Worm (Caenorhabditis elegans) whole organism, L4 larva: Measurements from ENCODE around the gene nuo-3.

Experiments used
- D1046.2 ChIP-seq: fragments of 200-800 bp; sonication (Bioruptor generic); IDR thresholded peaks from 2 replicates; pipeline ENCODE4 v1.3.6; 2022; ENCODE audit warnings: missing genetic modification characterization, missing compliant biosample characterization
- T26A8.4 ChIP-seq: fragments of 200-800 bp; sonication (Bioruptor generic); IDR thresholded peaks from 2 replicates; pipeline ENCODE4 v1.3.6; 2022; ENCODE audit warnings: missing genetic modification characterization, missing compliant biosample characterization
- Y48G9A.11 ChIP-seq: fragments of 200-800 bp; sonication (Bioruptor generic); IDR thresholded peaks from 2 replicates; pipeline ENCODE4 v1.3.6; 2022; ENCODE audit warnings: missing genetic modification reagents, missing genetic modification characterization, missing compliant biosample characterization
- aha-1 ChIP-seq: fragments of 150-350 bp; peaks from one replicate; lab custom pipeline; 2014; ENCODE audit warnings: missing biosample characterization, missing genetic modification characterization
- ama-1 ChIP-seq: fragments of 150-350 bp; optimal IDR thresholded peaks from 2 replicates; lab custom pipeline; 2014; ENCODE audit warnings: inconsistent platforms, mixed read lengths
- arid-1 ChIP-seq: fragments of 200-800 bp; sonication (Bioruptor generic); conservative IDR thresholded peaks from 2 replicates; pipeline ENCODE4 v1.3.6; 2022; ENCODE audit warnings: missing genetic modification reagents, missing genetic modification characterization, missing compliant biosample characterization
- ceh-28 ChIP-seq: fragments of 150-350 bp; optimal IDR thresholded peaks from 2 replicates; lab custom pipeline; 2014; ENCODE audit warnings: missing biosample characterization, missing genetic modification reagents, missing genetic modification characterization
- ceh-82 ChIP-seq: sonication (generic microtip); optimal IDR thresholded peaks from 2 replicates; lab custom pipeline; 2017; ENCODE audit warnings: missing biosample characterization, missing genetic modification characterization
- daf-16 ChIP-seq, 3 experiments: sonication (generic microtip); optimal IDR thresholded peaks; 2 replicates each; lab custom pipeline; 2016 to 2017; ENCODE audit warnings: missing genetic modification characterization in 3 of 3, missing genetic modification reagents in 3 of 3, mild to moderate bottlenecking in 2 of 3, missing compliant biosample characterization in 2 of 3, missing biosample characterization in 1 of 3, moderate library complexity in 1 of 3
- daf-8 ChIP-seq: fragments of 200-800 bp; sonication (Bioruptor generic); IDR thresholded peaks from 2 replicates; pipeline ENCODE4 v1.3.6; 2022; ENCODE audit warnings: missing genetic modification characterization, missing compliant biosample characterization
- dmd-6 ChIP-seq: fragments of 200-800 bp; sonication (Bioruptor generic); IDR thresholded peaks from 2 replicates; pipeline ENCODE4 v1.3.6; 2022; ENCODE audit warnings: missing genetic modification reagents, missing genetic modification characterization, missing compliant biosample characterization
- dmd-8 ChIP-seq: fragments of 200-800 bp; sonication (Bioruptor generic); IDR thresholded peaks from 2 replicates; pipeline ENCODE4 v1.3.6; 2022; ENCODE audit warnings: missing genetic modification characterization, missing compliant biosample characterization
- dpl-1 ChIP-seq: fragments of 150-350 bp; optimal IDR thresholded peaks from 2 replicates; lab custom pipeline; 2014; ENCODE audit warnings: missing biosample characterization, missing genetic modification reagents, missing genetic modification characterization
- dve-1 ChIP-seq: sonication (generic microtip); optimal IDR thresholded peaks from 2 replicates; lab custom pipeline; 2017; ENCODE audit warnings: antibody characterized with exemption, mild to moderate bottlenecking, missing genetic modification characterization, missing compliant biosample characterization; ENCODE audit not compliant: insufficient read depth
- hif-1 ChIP-seq, 2 experiments: sonication (generic microtip); optimal IDR thresholded peaks; 2 replicates each; lab custom pipeline; 2016 to 2017; ENCODE audit warnings: missing compliant biosample characterization in 2 of 2, missing genetic modification characterization in 2 of 2, missing genetic modification reagents in 2 of 2, missing genotype in 2 of 2, mild to moderate bottlenecking in 1 of 2
- hlh-11 ChIP-seq: fragments of 200-800 bp; sonication (Bioruptor generic); optimal IDR thresholded peaks from 2 replicates; lab custom pipeline; 2018; ENCODE audit warnings: mild to moderate bottlenecking, missing genetic modification characterization, missing compliant biosample characterization
- hlh-30 ChIP-seq: sonication (generic microtip); optimal IDR thresholded peaks from 2 replicates; lab custom pipeline; 2017; ENCODE audit warnings: antibody characterized with exemption, mild to moderate bottlenecking, missing genetic modification characterization, missing compliant biosample characterization; ENCODE audit not compliant: insufficient read depth
- hmg-1.1 ChIP-seq: fragments of 200-800 bp; sonication (Bioruptor generic); IDR thresholded peaks from 2 replicates; pipeline ENCODE4 v1.3.6; 2022; ENCODE audit warnings: missing genetic modification reagents, missing genetic modification characterization, missing compliant biosample characterization
- jun-1 ChIP-seq: fragments of 150-350 bp; optimal IDR thresholded peaks from 2 replicates; lab custom pipeline; 2014; ENCODE audit warnings: missing biosample characterization, missing genetic modification reagents, missing genetic modification characterization
- lin-29 ChIP-seq: fragments of 200-800 bp; sonication (Bioruptor generic); IDR thresholded peaks from 2 replicates; pipeline ENCODE4 v1.3.6; 2022; ENCODE audit warnings: missing genetic modification reagents, missing genetic modification characterization, missing compliant biosample characterization
- lsy-2 ChIP-seq, 2 experiments: fragments of 150-350 bp in 1 of 2; sonication (generic microtip) in 1 of 2; optimal IDR thresholded peaks; 2 replicates each; lab custom pipeline; 2014 to 2017; ENCODE audit warnings: missing biosample characterization in 2 of 2, missing genetic modification characterization in 2 of 2
- mdl-1 ChIP-seq, 2 experiments: fragments of 150-350 bp in 1 of 2; sonication (generic microtip) in 1 of 2; optimal IDR thresholded peaks; 2 replicates each; lab custom pipeline; 2014 to 2017; ENCODE audit warnings: missing biosample characterization in 2 of 2, missing genetic modification characterization in 2 of 2
- mep-1 ChIP-seq: fragments of 150-350 bp; sonication (generic microtip); optimal IDR thresholded peaks from 3 replicates; lab custom pipeline; 2014; ENCODE audit warnings: missing biosample characterization, missing genetic modification characterization
- mes-2 ChIP-seq: sonication (generic microtip); optimal IDR thresholded peaks from 2 replicates; lab custom pipeline; 2016; ENCODE audit warnings: missing genotype, mild to moderate bottlenecking, missing genetic modification characterization, missing compliant biosample characterization; ENCODE audit not compliant: poor library complexity, severe bottlenecking
- mxl-2 ChIP-seq: fragments of 200-800 bp; sonication (Bioruptor generic); conservative IDR thresholded peaks from 2 replicates; pipeline ENCODE4 v1.3.6; 2022; ENCODE audit warnings: missing genetic modification reagents, missing genetic modification characterization, missing compliant biosample characterization
- nhr-102 ChIP-seq: sonication (generic microtip); optimal IDR thresholded peaks from 2 replicates; lab custom pipeline; 2016; ENCODE audit warnings: mild to moderate bottlenecking, missing genetic modification characterization, moderate library complexity, missing compliant biosample characterization
- nhr-28 ChIP-seq: fragments of 150-350 bp; optimal IDR thresholded peaks from 2 replicates; lab custom pipeline; 2014; ENCODE audit warnings: missing biosample characterization, missing genetic modification characterization
- nhr-6 ChIP-seq: fragments of 150-350 bp; optimal IDR thresholded peaks from 2 replicates; lab custom pipeline; 2014; ENCODE audit warnings: missing biosample characterization, missing genetic modification characterization
- nhr-76 ChIP-seq: fragments of 150-350 bp; optimal IDR thresholded peaks from 2 replicates; lab custom pipeline; 2014; ENCODE audit warnings: missing biosample characterization, missing genetic modification characterization
- pqm-1 ChIP-seq: sonication (generic microtip); optimal IDR thresholded peaks from 2 replicates; lab custom pipeline; 2017; ENCODE audit warnings: missing biosample characterization, missing genetic modification characterization
- sdz-12 ChIP-seq: fragments of 200-800 bp; sonication (Bioruptor generic); optimal IDR thresholded peaks from 2 replicates; lab custom pipeline; 2018; ENCODE audit warnings: mild to moderate bottlenecking, missing genetic modification characterization, missing compliant biosample characterization
- set-16 ChIP-seq: fragments of 200-800 bp; sonication (Bioruptor generic); IDR thresholded peaks from 2 replicates; pipeline ENCODE4 v1.3.6; 2022; ENCODE audit warnings: missing genetic modification reagents, missing genetic modification characterization, missing compliant biosample characterization
- snpc-1.2 ChIP-seq: fragments of 200-800 bp; sonication (Bioruptor generic); IDR thresholded peaks from 2 replicates; pipeline ENCODE4 v1.3.6; 2022; ENCODE audit warnings: missing genetic modification reagents, missing genetic modification characterization, missing compliant biosample characterization
- unc-62 ChIP-seq, 3 experiments: fragments of 150-350 bp in 1 of 3; sonication (generic microtip); optimal IDR thresholded peaks in 2 of 3; peaks in 1 of 3; 1 replicate in 1 of 3; 2 replicates in 2 of 3; lab custom pipeline; 2014 to 2017; ENCODE audit warnings: missing biosample characterization in 3 of 3, missing genetic modification characterization in 3 of 3, missing genetic modification reagents in 3 of 3, missing genotype in 1 of 3
- ztf-7 ChIP-seq: fragments of 150-350 bp; optimal IDR thresholded peaks from 2 replicates; lab custom pipeline; 2014; ENCODE audit warnings: missing biosample characterization, missing genetic modification characterization

The nuo-3 gene

ce11 chrIV:14790579-14790978 is 6.8 kb downstream of the nuo-3 start (continued):
- TF ChIP-seq Y48G9A.11 (GFP tag; lab: Robert Waterston, UW) (no peak), nhr-102 (tag; lab: Kevin White, UChicago) (peak; percentile 7)

ce11 chrIV:14786374-14787136 is 10.8 kb downstream of the nuo-3 start, which contains the start of gene melo-1:
Gene melo-1 (plus strand): TSS chrIV:14787031.
- TF ChIP-seq pqm-1 (tag; lab: Kevin White, UChicago) (peak; percentile 18), dmd-8 (GFP tag; lab: Robert Waterston, UW) (no peak), lsy-2 (tag; optimal IDR thresholded peaks at IDR 0.05; lab: Kevin White, UChicago) (peak in 1 of 2 experiments; percentile 60), mep-1 (peak; percentile 47), ztf-7 (tag; lab: Kevin White, UChicago) (peak; percentile 23), nhr-6 (tag; lab: Kevin White, UChicago) (peak; percentile 26), lin-29 (GFP tag; lab: Robert Waterston, UW) (no peak), T26A8.4 (GFP tag; lab: Robert Waterston, UW) (0 out of 2 replicates have a peak, but pooled peaks have one; percentile 12), hmg-1.1 (GFP tag; lab: Robert Waterston, UW) (peak; percentile 69), D1046.2 (GFP tag; lab: Robert Waterston, UW) (no peak), hif-1 (tag; optimal IDR thresholded peaks at IDR 0.05; lab: Kevin White, UChicago) (peak in 1 of 2 experiments; percentile 7), nhr-28 (tag; lab: Kevin White, UChicago) (peak; percentile 50), ama-1 (peak; percentile 13), sdz-12 (GFP tag; lab: Kevin White, UChicago) (no peak), daf-16 (GFP tag; optimal IDR thresholded peaks at IDR 0.05; lab: Kevin White, UChicago) (no peak), daf-16 (tag; optimal IDR thresholded peaks at IDR 0.05; lab: Kevin White, UChicago) (peak; percentile 14), unc-62 (GFP tag; optimal IDR thresholded peaks at IDR 0.05 in 1 of 2; lab: Kevin White, UChicago) (peak in 1 of 2 experiments; percentile 98), unc-62 (tag; optimal IDR thresholded peaks at IDR 0.05; lab: Kevin White, UChicago) (no peak), snpc-1.2 (GFP tag; lab: Robert Waterston, UW) (0 out of 2 replicates have a peak, but pooled peaks have one; percentile 21), dpl-1 (GFP tag; lab: Kevin White, UChicago) (peak; percentile 41), dve-1 (tag; lab: Kevin White, UChicago) (peak; percentile 74), mdl-1 (tag; optimal IDR thresholded peaks at IDR 0.05; lab: Kevin White, UChicago) (no peak), mes-2 (tag; lab: Kevin White, UChicago) (peak; percentile 31), set-16 (no peak), aha-1 (tag; lab: Kevin White, UChicago) (peak; percentile 18), hlh-11 (tag; lab: Kevin White, UChicago) (peak; percentile 34), dmd-6 (GFP tag; lab: Robert Waterston, UW) (peak; percentile 23; the same call in 1 of the 2 replicates), arid-1 (GFP tag; lab: Robert Waterston, UW) (no peak), ceh-82 (tag; lab: Kevin White, UChicago) (no peak), nhr-76 (tag; lab: Kevin White, UChicago) (no peak), ceh-28 (no peak), hlh-30 (peak; percentile 27), daf-8 (GFP tag; lab: Robert Waterston, UW) (no peak), jun-1 (peak; percentile 4)

- TF ChIP-seq mxl-2 (no peak), aha-1 (tag; lab: Kevin White, UChicago) (peak; percentile 93)
These were observed 12.9 kb downstream of the nuo-3 start, which contains the start of gene nlp-56 for ce11 chrIV:14784481-14784880. Gene nlp-56 (minus strand): TSS chrIV:14784737.
